Fruit fly (Drosophila melanogaster) whole organism, adult: ENCODE measurements around the gene mRpL46.

Experiments used
- CG11617 ChIP-seq: fragments of 200-800 bp; sonication (Bioruptor generic); optimal IDR thresholded peaks from 2 replicates; lab custom pipeline; 2017; ENCODE audit warnings: mild to moderate bottlenecking, missing biosample characterization, missing genetic modification reagents, missing genetic modification characterization
- CG12768 ChIP-seq: fragments of 200-800 bp; sonication (Bioruptor generic); optimal IDR thresholded peaks from 2 replicates; lab custom pipeline; 2017; ENCODE audit warnings: missing biosample characterization, missing genetic modification characterization, mild to moderate bottlenecking, moderate library complexity, missing genetic modification reagents
- CG14711 ChIP-seq: fragments of 200-800 bp; sonication (Bioruptor generic); optimal IDR thresholded peaks from 2 replicates; lab custom pipeline; 2018; ENCODE audit warnings: missing biosample characterization, mild to moderate bottlenecking, missing genetic modification characterization, moderate library complexity
- CG1620 ChIP-seq: fragments of 200-800 bp; sonication (Bioruptor generic); optimal IDR thresholded peaks from 2 replicates; lab custom pipeline; 2016; ENCODE audit warnings: missing biosample characterization, missing genetic modification characterization
- CG33017 ChIP-seq: fragments of 200-800 bp; sonication (Bioruptor generic); optimal IDR thresholded peaks from 2 replicates; lab custom pipeline; 2018; ENCODE audit warnings: missing biosample characterization, mild to moderate bottlenecking, missing genetic modification characterization, moderate library complexity
- CG5204 ChIP-seq: fragments of 200-800 bp; sonication (Bioruptor generic); optimal IDR thresholded peaks from 2 replicates; lab custom pipeline; 2016; ENCODE audit warnings: missing biosample characterization, missing genetic modification characterization
- CG7045 ChIP-seq: fragments of 200-800 bp; sonication (Bioruptor generic); optimal IDR thresholded peaks from 2 replicates; lab custom pipeline; 2017; ENCODE audit warnings: missing biosample characterization, mild to moderate bottlenecking, missing genetic modification characterization
- CG7101 ChIP-seq: fragments of 200-800 bp; sonication (Bioruptor generic); optimal IDR thresholded peaks from 2 replicates; lab custom pipeline; 2018; ENCODE audit warnings: missing biosample characterization, mild to moderate bottlenecking, missing genetic modification characterization, moderate library complexity
- Clk ChIP-seq: fragments of 200-800 bp; sonication (Bioruptor generic); optimal IDR thresholded peaks from 2 replicates; lab custom pipeline; 2017; ENCODE audit warnings: missing biosample characterization, missing genetic modification characterization
- Crg-1 ChIP-seq: fragments of 200-800 bp; sonication (Bioruptor generic); optimal IDR thresholded peaks from 2 replicates; lab custom pipeline; 2016; ENCODE audit warnings: missing biosample characterization, missing genetic modification characterization
- Hr96 ChIP-seq: fragments of 200-800 bp; sonication (Bioruptor generic); optimal IDR thresholded peaks from 2 replicates; lab custom pipeline; 2016; ENCODE audit warnings: missing biosample characterization, missing genetic modification characterization
- Mnt ChIP-seq: fragments of 200-800 bp; sonication (Bioruptor generic); optimal IDR thresholded peaks from 2 replicates; lab custom pipeline; 2016; ENCODE audit warnings: missing biosample characterization, mild to moderate bottlenecking, missing genetic modification characterization
- bab1 ChIP-seq: fragments of 200-800 bp; sonication (Bioruptor generic); optimal IDR thresholded peaks from 3 replicates; lab custom pipeline; 2019; ENCODE audit warnings: missing biosample characterization, mild to moderate bottlenecking, missing genetic modification characterization, moderate library complexity
- cic ChIP-seq: fragments of 200-800 bp; sonication (Bioruptor generic); optimal IDR thresholded peaks from 2 replicates; lab custom pipeline; 2017; ENCODE audit warnings: missing biosample characterization, mild to moderate bottlenecking, missing genetic modification characterization, moderate library complexity
- cnc ChIP-seq, 2 experiments: fragments of >200 bp; optimal IDR thresholded peaks; 2 replicates each; lab custom pipeline; 2017
- kay ChIP-seq: fragments of 200-800 bp; sonication (Bioruptor generic); peaks from one replicate; lab custom pipeline; 2016; ENCODE audit warnings: missing biosample characterization, missing genetic modification characterization, borderline replicate concordance
- ovo ChIP-seq: fragments of 200-800 bp; sonication (Bioruptor generic); optimal IDR thresholded peaks from 2 replicates; lab custom pipeline; 2016; ENCODE audit warnings: missing biosample characterization, missing genetic modification characterization
- pad ChIP-seq: fragments of 200-800 bp; sonication (Bioruptor generic); optimal IDR thresholded peaks from 3 replicates; lab custom pipeline; 2017; ENCODE audit warnings: missing biosample characterization, missing genetic modification characterization, mild to moderate bottlenecking, moderate library complexity, missing genetic modification reagents
- tj ChIP-seq: fragments of 200-800 bp; sonication (Bioruptor generic); optimal IDR thresholded peaks from 3 replicates; lab custom pipeline; 2017; ENCODE audit warnings: missing biosample characterization, mild to moderate bottlenecking, missing genetic modification characterization, moderate library complexity
- toe ChIP-seq: fragments of 200-800 bp; sonication (Bioruptor generic); optimal IDR thresholded peaks from 2 replicates; lab custom pipeline; 2016; ENCODE audit warnings: missing biosample characterization, missing genetic modification characterization

mRpL46 gene

dm6 chr3L:1738375-1739328 is 38.6 kb upstream of the mRpL46 start, which contains the start of gene Gk2:
Gene Gk2, plus strand, starts transcription at chr3L:1738407.
- TF ChIP-seq CG5204 (GFP tag; lab: Kevin White, UChicago), result no peak
- no peak for TF ChIP-seq tj (GFP tag; lab: Kevin White, UChicago)
- TF ChIP-seq CG7101 (tag; lab: Kevin White, UChicago), result no peak
- peak; percentile 10 for TF ChIP-seq cic
- no peak for TF ChIP-seq CG11617 (GFP tag; lab: Kevin White, UChicago)
- no peak for TF ChIP-seq Crg-1 (GFP tag; lab: Kevin White, UChicago)
- no peak for TF ChIP-seq cnc (optimal IDR thresholded peaks at IDR 0.05; lab: Kevin White, UChicago)
- TF ChIP-seq kay (GFP tag; lab: Kevin White, UChicago), result no peak
- TF ChIP-seq ovo (GFP tag; lab: Kevin White, UChicago), result no peak
- TF ChIP-seq pad (GFP tag; lab: Kevin White, UChicago), result no peak
- no peak for TF ChIP-seq Hr96
- TF ChIP-seq Mnt, result peak; percentile 27
- TF ChIP-seq toe (GFP tag; lab: Kevin White, UChicago), result no peak
- peak; percentile 13 for TF ChIP-seq CG12768

- TF ChIP-seq kay (GFP tag; lab: Kevin White, UChicago) (no peak), CG12768 (peak; percentile 43), tj (GFP tag; lab: Kevin White, UChicago) (peak; percentile 90), cic (peak; percentile 47)
Observed at dm6 chr3L:1739522-1740128, 37.6 kb upstream of the mRpL46 start.

- TF ChIP-seq CG7101 (tag; lab: Kevin White, UChicago) (no peak), ovo (GFP tag; lab: Kevin White, UChicago) (no peak), CG5204 (GFP tag; lab: Kevin White, UChicago) (peak; percentile 15), tj (GFP tag; lab: Kevin White, UChicago) (peak; percentile 33), Crg-1 (GFP tag; lab: Kevin White, UChicago) (peak; percentile 25), Hr96 (peak; percentile 7), CG1620 (GFP tag; lab: Kevin White, UChicago) (no peak), bab1 (GFP tag; lab: Kevin White, UChicago) (peak; percentile 16), CG33017 (peak; percentile 44)
Observed at dm6 chr3L:1740129-1740975, 36.9 kb upstream of the mRpL46 start.

dm6 chr3L:1741107-1741506 is 36.1 kb upstream of the mRpL46 start:
- TF ChIP-seq ovo (GFP tag; lab: Kevin White, UChicago) (no peak), bab1 (GFP tag; lab: Kevin White, UChicago) (no peak), CG33017 (no peak), kay (GFP tag; lab: Kevin White, UChicago) (no peak), toe (GFP tag; lab: Kevin White, UChicago) (peak; percentile 8), Crg-1 (GFP tag; lab: Kevin White, UChicago) (no peak), CG5204 (GFP tag; lab: Kevin White, UChicago) (peak; percentile 12), CG7101 (tag; lab: Kevin White, UChicago) (no peak), CG12768 (no peak), CG1620 (GFP tag; lab: Kevin White, UChicago) (no peak), CG14711 (tag; lab: Kevin White, UChicago) (no peak), cic (no peak), pad (GFP tag; lab: Kevin White, UChicago) (no peak), tj (GFP tag; lab: Kevin White, UChicago) (no peak), Clk (GFP tag; lab: Kevin White, UChicago) (no peak), CG7045 (GFP tag; lab: Kevin White, UChicago) (no peak), Mnt (no peak)

dm6 chr3L:1741655-1742551 is 35.3 kb upstream of the mRpL46 start:
- TF ChIP-seq toe (GFP tag; lab: Kevin White, UChicago) (no peak), cic (peak; percentile 66), Mnt (peak; percentile 23), tj (GFP tag; lab: Kevin White, UChicago) (peak; percentile 12), CG5204 (GFP tag; lab: Kevin White, UChicago) (peak; percentile 2), Clk (GFP tag; lab: Kevin White, UChicago) (no peak), pad (GFP tag; lab: Kevin White, UChicago) (peak; percentile 1), CG11617 (GFP tag; lab: Kevin White, UChicago) (no peak), ovo (GFP tag; lab: Kevin White, UChicago) (no peak), CG12768 (peak; percentile 27)
